Fruit fly (Drosophila melanogaster): Measurements from ENCODE around the gene obst-H.

obst-H gene

dm6 chr3L:15508233-15508632 lies 20.8 kb downstream of the obst-H start, which contains the start of gene CG7841 (continued):
- no peak for TF ChIP-seq hbn (GFP tag; IDR thresholded peaks at IDR 0.05; ENCODE audit: partially characterized antibody)
- TF ChIP-seq gt (GFP tag; IDR thresholded peaks at IDR 0.05): peak; percentile 66
- no peak for TF ChIP-seq ssp (GFP tag; IDR thresholded peaks at IDR 0.05)
- peak; percentile 96 for TF ChIP-seq pho (GFP tag; optimal IDR thresholded peaks at IDR 0.05)
- peak; percentile 98 for TF ChIP-seq Xrp1 (GFP tag; IDR thresholded peaks at IDR 0.05)
- peak; percentile 99 for TF ChIP-seq cwo (GFP tag; optimal IDR thresholded peaks at IDR 0.05)
- peak; percentile 96 for TF ChIP-seq her (GFP tag; optimal IDR thresholded peaks at IDR 0.05)
- TF ChIP-seq CG12236 (GFP tag; optimal IDR thresholded peaks at IDR 0.05): peak; percentile 96
- peak; percentile 91 for TF ChIP-seq CG13123 (GFP tag; optimal IDR thresholded peaks at IDR 0.05)
- peak; percentile 85 for TF ChIP-seq Kr (GFP tag; optimal IDR thresholded peaks at IDR 0.05)
- peak; percentile 97 for TF ChIP-seq CG12744 (GFP tag; optimal IDR thresholded peaks at IDR 0.05)
- TF ChIP-seq wdn (GFP tag; IDR thresholded peaks at IDR 0.05): peak; percentile 93
- TF ChIP-seq so (GFP tag; IDR thresholded peaks at IDR 0.05): peak; percentile 98
- TF ChIP-seq CG12299 (tag; optimal IDR thresholded peaks at IDR 0.05): peak; percentile 99
- TF ChIP-seq CG11085 (GFP tag; IDR thresholded peaks at IDR 0.05): no peak; the same call in 1 of the 2 replicates
- TF ChIP-seq Hr51 (GFP tag; optimal IDR thresholded peaks at IDR 0.05): peak; percentile 95 to 99
- TF ChIP-seq CG3838 (GFP tag; optimal IDR thresholded peaks at IDR 0.05): peak; percentile 91
- TF ChIP-seq bigmax (GFP tag; optimal IDR thresholded peaks at IDR 0.05): peak; percentile 80
- TF ChIP-seq cad (GFP tag; optimal IDR thresholded peaks at IDR 0.05): no peak
- peak; percentile 99 for TF ChIP-seq CG4328 (GFP tag; optimal IDR thresholded peaks at IDR 0.05)
- TF ChIP-seq sisA (GFP tag; IDR thresholded peaks at IDR 0.05): no peak; the same call in 1 of the 2 replicates
- peak; percentile 95 for TF ChIP-seq CG15514 (GFP tag; optimal IDR thresholded peaks at IDR 0.05)
- TF ChIP-seq trem (tag; optimal IDR thresholded peaks at IDR 0.05): peak; percentile 97
- TF ChIP-seq Antp (GFP tag; optimal IDR thresholded peaks at IDR 0.05): peak; percentile 95
- peak; percentile 89 for TF ChIP-seq CG30020 (tag; optimal IDR thresholded peaks at IDR 0.05)
- TF ChIP-seq cg (GFP tag; optimal IDR thresholded peaks at IDR 0.05): peak; percentile 21
- no peak for TF ChIP-seq Hr39 (optimal IDR thresholded peaks at IDR 0.05)
- peak; percentile 94 for TF ChIP-seq ttk (GFP tag; IDR thresholded peaks at IDR 0.05)
- TF ChIP-seq MBD-R2 (GFP tag; IDR thresholded peaks at IDR 0.05): peak; percentile 94
- no peak for TF ChIP-seq fru (optimal IDR thresholded peaks at IDR 0.05)
- TF ChIP-seq CG10147 (GFP tag; optimal IDR thresholded peaks at IDR 0.05): peak; percentile 98
- TF ChIP-seq Pdp1 (GFP tag; optimal IDR thresholded peaks at IDR 0.05): peak; percentile 93 to 97
- TF ChIP-seq wek (GFP tag; optimal IDR thresholded peaks at IDR 0.05): peak; percentile 95
- TF ChIP-seq sqz (GFP tag; optimal IDR thresholded peaks at IDR 0.05): peak; percentile 97
- TF ChIP-seq CG5953 (GFP tag; IDR thresholded peaks at IDR 0.05): peak; percentile 93
- TF ChIP-seq trh (GFP tag; optimal IDR thresholded peaks at IDR 0.05): peak; percentile 92
- TF ChIP-seq disco-r (GFP tag; optimal IDR thresholded peaks at IDR 0.05): peak; percentile 93
- peak; percentile 97 for TF ChIP-seq schlank (tag; optimal IDR thresholded peaks at IDR 0.05)
- peak; percentile 99 for TF ChIP-seq gem (tag; optimal IDR thresholded peaks at IDR 0.05)
- peak; percentile 98 for TF ChIP-seq CG2120 (GFP tag; optimal IDR thresholded peaks at IDR 0.05)
- no peak for TF ChIP-seq Tbp (GFP tag; optimal IDR thresholded peaks at IDR 0.05)
- TF ChIP-seq zf30C (GFP tag; optimal IDR thresholded peaks at IDR 0.05): peak; percentile 63
- TF ChIP-seq CG3847 (GFP tag; IDR thresholded peaks at IDR 0.05): peak; percentile 94
- peak; percentile 89 for TF ChIP-seq TFAM (GFP tag; optimal IDR thresholded peaks at IDR 0.05)
- TF ChIP-seq Sin3A (optimal IDR thresholded peaks at IDR 0.05): no peak
- peak; percentile 56 to 87 for TF ChIP-seq crp (GFP tag; optimal IDR thresholded peaks at IDR 0.05)
- peak; percentile 92 for TF ChIP-seq pnt (GFP tag; optimal IDR thresholded peaks at IDR 0.05)
- peak; percentile 95 for TF ChIP-seq CG10462 (GFP tag; optimal IDR thresholded peaks at IDR 0.05)
- TF ChIP-seq CG9215 (GFP tag; IDR thresholded peaks at IDR 0.05): no peak
- TF ChIP-seq Dad (GFP tag; optimal IDR thresholded peaks at IDR 0.05): peak; percentile 96
- TF ChIP-seq HmgZ (tag; optimal IDR thresholded peaks at IDR 0.05): peak; percentile 99
- TF ChIP-seq gsb (GFP tag; IDR thresholded peaks at IDR 0.05): peak; percentile 88
- peak; percentile 96 for TF ChIP-seq ind (GFP tag; optimal IDR thresholded peaks at IDR 0.05)

Data from whole organism, embryonic.